Worm (Caenorhabditis elegans): ENCODE measurements around the gene srw-83.
"Not testable (repeated sequence)": the region's sequence is repeated elsewhere in the genome, so short reads cannot be mapped to it uniquely, and the experiment has no call there.

srw-83 gene

DNA sequence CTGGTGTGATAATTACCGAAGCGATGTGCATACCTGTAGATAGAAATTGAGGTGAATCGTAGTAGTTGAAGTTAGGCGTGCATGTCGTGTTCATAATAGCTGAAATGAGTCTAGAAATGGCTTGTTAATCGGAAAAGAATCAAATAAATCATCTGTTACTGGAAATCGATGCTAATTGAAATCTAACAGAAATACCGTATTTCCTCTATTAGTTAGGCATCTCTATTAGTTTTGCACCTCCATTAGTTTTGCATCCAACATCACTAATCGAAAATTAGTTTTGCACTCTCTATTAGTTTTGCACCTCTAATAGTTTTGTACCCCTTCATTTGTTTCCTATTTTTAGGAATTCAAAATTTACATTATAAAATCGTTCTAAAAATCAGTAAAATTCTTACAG is 21.6 kb upstream of the srw-83 start, which contains the start of gene srh-209:
Gene srh-209 (minus strand): TSS at position 101 of the 400 bp plus-strand sequence.
- TF ChIP-seq fkh-6 (tag; optimal IDR thresholded peaks at IDR 0.05); sox-4 (tag; optimal IDR thresholded peaks at IDR 0.05); hlh-13 (GFP tag; optimal IDR thresholded peaks at IDR 0.05): not testable (repeated sequence)

DNA sequence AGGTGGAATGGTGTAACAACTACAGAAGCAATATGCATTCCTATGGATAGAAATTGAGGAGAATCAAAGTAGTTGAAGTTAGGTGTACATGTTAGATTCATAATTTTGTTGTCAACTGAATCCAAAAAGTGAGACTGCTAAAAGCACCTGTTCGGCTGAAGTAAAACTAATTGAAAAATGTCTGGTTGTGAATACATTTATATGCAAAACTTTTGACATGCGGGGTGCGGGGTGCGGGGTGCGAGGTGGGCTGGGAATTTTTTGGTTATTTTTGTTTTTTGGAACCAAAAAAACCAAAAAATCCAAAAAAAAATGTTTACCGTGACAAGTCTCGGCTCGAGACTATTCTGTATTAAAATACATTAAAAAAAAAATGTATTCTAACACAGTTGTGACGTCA is 16.2 kb upstream of the srw-83 start, which contains the start of gene srh-207:
Gene srh-207 (minus strand): TSS at position 101 of the 400 bp plus-strand sequence.
- TF ChIP-seq ceh-19 (GFP tag; optimal IDR thresholded peaks at IDR 0.05) (no peak), ets-4 (tag; optimal IDR thresholded peaks at IDR 0.05) (no peak), pros-1 (tag; optimal IDR thresholded peaks at IDR 0.05) (no peak), ama-1 (optimal IDR thresholded peaks at IDR 0.05) (no peak), nfya-1 (tag; optimal IDR thresholded peaks at IDR 0.05) (no peak), C38D4.7 (GFP tag; optimal IDR thresholded peaks at IDR 0.05) (no peak), hlh-8 (tag; optimal IDR thresholded peaks at IDR 0.05) (no peak), unc-86 (tag; optimal IDR thresholded peaks at IDR 0.05) (no peak), fkh-6 (tag; optimal IDR thresholded peaks at IDR 0.05) (no peak), ceh-31 (tag; optimal IDR thresholded peaks at IDR 0.05) (no peak), ceh-9 (tag; optimal IDR thresholded peaks at IDR 0.05) (no peak), F13H6.1 (tag; optimal IDR thresholded peaks at IDR 0.05) (no peak), ceh-34 (tag; optimal IDR thresholded peaks at IDR 0.05) (no peak), sdc-2 (tag; optimal IDR thresholded peaks at IDR 0.05) (no peak), unc-55 (GFP tag; optimal IDR thresholded peaks at IDR 0.05) (no peak), pha-4 (tag; optimal IDR thresholded peaks at IDR 0.05) (no peak)

DNA sequence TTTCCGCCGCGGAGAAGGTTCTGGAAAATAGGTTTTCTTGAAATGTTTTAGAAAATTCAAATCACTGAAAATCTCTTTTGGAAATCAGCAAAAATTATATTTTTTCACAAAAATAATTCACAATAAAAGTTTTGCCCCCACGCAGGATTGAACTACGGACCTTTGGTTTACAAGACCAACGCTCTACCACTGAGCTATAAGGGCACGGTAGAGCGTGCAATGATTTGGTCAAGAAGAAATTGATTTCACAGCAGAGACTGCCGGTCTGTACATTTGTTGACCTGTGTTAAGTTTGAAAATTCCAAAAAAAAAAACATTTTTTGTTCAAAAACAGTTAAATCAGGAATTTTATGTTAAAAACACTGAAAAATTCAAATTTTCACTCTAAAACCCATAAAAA is 14.0 kb upstream of the srw-83 start:
- TF ChIP-seq npax-4 (tag; optimal IDR thresholded peaks at IDR 0.05) = no peak
- no peak for TF ChIP-seq tbx-7 (tag; optimal IDR thresholded peaks at IDR 0.05)
- TF ChIP-seq ceh-14 (tag; optimal IDR thresholded peaks at IDR 0.05) = no peak
- TF ChIP-seq pha-4 (tag; optimal IDR thresholded peaks at IDR 0.05) = no peak
- no peak for TF ChIP-seq pag-3 (tag; optimal IDR thresholded peaks at IDR 0.05; ENCODE audit: borderline replicate concordance)
- no peak for TF ChIP-seq pqm-1 (tag; optimal IDR thresholded peaks at IDR 0.05)
- TF ChIP-seq nhr-232 (tag; optimal IDR thresholded peaks at IDR 0.05) = no peak
- no peak for TF ChIP-seq ceh-9 (tag; optimal IDR thresholded peaks at IDR 0.05)
- TF ChIP-seq sox-2 (GFP tag; IDR thresholded peaks at IDR 0.05) = no peak
- TF ChIP-seq ceh-34 (tag; optimal IDR thresholded peaks at IDR 0.05) = no peak

DNA sequence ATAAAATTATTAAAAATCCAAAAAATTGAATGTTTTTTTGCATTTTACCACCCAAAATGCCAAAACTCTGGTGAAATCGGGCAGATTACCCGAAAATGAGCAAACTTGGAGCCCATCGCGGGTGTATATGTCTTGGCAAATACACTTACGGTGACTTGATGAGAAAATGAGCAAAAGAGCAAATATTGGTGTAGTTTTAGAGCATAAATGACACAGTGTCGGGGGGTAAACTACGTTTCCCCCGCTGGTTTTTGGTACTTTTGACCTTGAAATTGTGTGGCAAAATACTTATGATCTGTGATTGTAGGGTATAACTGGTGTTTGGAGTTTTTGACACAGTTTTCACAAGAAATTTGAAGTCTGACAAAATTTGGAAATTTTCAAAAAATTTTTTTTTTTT is 13.5 kb upstream of the srw-83 start, which contains the start of gene ZK262.2:
Gene ZK262.2 (minus strand): TSS at position 101 of the 400 bp plus-strand sequence.
- TF ChIP-seq ceh-2 (tag; optimal IDR thresholded peaks at IDR 0.05) (no peak), ceh-48 (tag; optimal IDR thresholded peaks at IDR 0.05) (no peak), ceh-9 (tag; optimal IDR thresholded peaks at IDR 0.05) (no peak), C08G9.2 (tag; optimal IDR thresholded peaks at IDR 0.05) (no peak), lin-11 (tag; optimal IDR thresholded peaks at IDR 0.05) (no peak), C38D4.7 (GFP tag; optimal IDR thresholded peaks at IDR 0.05) (no peak)

DNA sequence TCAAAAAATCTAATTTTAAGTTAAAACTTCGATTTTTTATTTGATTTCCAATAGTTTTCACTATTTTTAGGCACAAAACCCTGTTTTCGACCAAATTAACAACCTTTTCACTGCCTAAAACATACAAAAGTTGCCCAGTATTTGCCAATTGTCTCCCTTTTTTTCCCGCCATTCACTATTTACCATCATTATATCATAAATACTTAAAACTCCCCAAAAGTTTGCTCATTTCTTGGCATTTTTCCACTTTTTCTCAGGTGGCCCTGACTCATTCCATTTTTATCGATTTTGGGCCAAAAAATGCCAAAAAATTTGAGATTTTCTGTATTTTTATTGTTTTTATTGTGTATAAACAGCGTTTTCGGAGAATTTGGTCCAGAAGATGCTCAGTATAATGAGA is 12.3 kb upstream of the srw-83 start, which contains the start of gene txt-8:
Gene txt-8 (plus strand): TSS at position 301 of the 400 bp plus-strand sequence.
- TF ChIP-seq ztf-16 (tag; optimal IDR thresholded peaks at IDR 0.05) (no peak), ttx-3 (tag; optimal IDR thresholded peaks at IDR 0.05) (no peak), odd-2 (tag; optimal IDR thresholded peaks at IDR 0.05) (no peak), unc-42 (tag; optimal IDR thresholded peaks at IDR 0.05) (no peak), tbx-2 (tag; optimal IDR thresholded peaks at IDR 0.05) (no peak), syd-9 (tag; optimal IDR thresholded peaks at IDR 0.05) (no peak), hlh-13 (GFP tag; optimal IDR thresholded peaks at IDR 0.05) (no peak), nfya-1 (tag; optimal IDR thresholded peaks at IDR 0.05) (no peak), ama-1 (optimal IDR thresholded peaks at IDR 0.05) (no peak)

Measured in whole organism, late embryonic.